Fruit fly (Drosophila melanogaster) whole organism, prepupa: Measurements from ENCODE around the gene CG6675.

Experiments used
- Blimp-1 ChIP-seq: fragments of 200-800 bp; sonication (Bioruptor generic); optimal IDR thresholded peaks from 3 replicates; lab custom pipeline; 2017; ENCODE audit warnings: missing biosample characterization, missing genetic modification characterization, mild to moderate bottlenecking, moderate library complexity, missing genetic modification reagents
- CG11294 ChIP-seq: fragments of 200-800 bp; sonication (Bioruptor generic); IDR thresholded peaks from 2 replicates; pipeline ENCODE4 v1.3.6; 2022; ENCODE audit warnings: missing biosample characterization, missing genetic modification characterization
- CG11762 ChIP-seq: fragments of 200-800 bp; sonication (Bioruptor generic); optimal IDR thresholded peaks from 3 replicates; lab custom pipeline; 2016; ENCODE audit warnings: missing biosample characterization, missing genetic modification characterization; ENCODE audit not compliant: insufficient read depth
- CG15336 ChIP-seq: fragments of 200-800 bp; sonication (Bioruptor generic); IDR thresholded peaks from 2 replicates; pipeline ENCODE4 v1.3.6; 2022; ENCODE audit warnings: missing biosample characterization, missing genetic modification characterization
- CG16779 ChIP-seq: fragments of 200-800 bp; sonication (Bioruptor generic); optimal IDR thresholded peaks from 3 replicates; lab custom pipeline; 2017; ENCODE audit warnings: missing biosample characterization, mild to moderate bottlenecking, missing genetic modification characterization
- CG34406 ChIP-seq: fragments of 200-800 bp; sonication (Bioruptor generic); optimal IDR thresholded peaks from 3 replicates; lab custom pipeline; 2016; ENCODE audit warnings: missing biosample characterization, missing genetic modification characterization
- CG6792 ChIP-seq: fragments of 200-800 bp; sonication (Bioruptor generic); optimal IDR thresholded peaks from 3 replicates; lab custom pipeline; 2016; ENCODE audit warnings: missing biosample characterization, missing genetic modification characterization
- CG6854 ChIP-seq: fragments of 200-800 bp; sonication (Bioruptor generic); optimal IDR thresholded peaks from 2 replicates; lab custom pipeline; 2017; ENCODE audit warnings: missing biosample characterization, mild to moderate bottlenecking, missing genetic modification characterization
- CG7368 ChIP-seq: fragments of 200-800 bp; sonication (Bioruptor generic); optimal IDR thresholded peaks from 3 replicates; lab custom pipeline; 2016; ENCODE audit warnings: missing biosample characterization, missing genetic modification characterization
- CG8119 ChIP-seq: fragments of 200-800 bp; sonication (Bioruptor generic); IDR thresholded peaks from 3 replicates; pipeline ENCODE4 v1.3.6; 2022; ENCODE audit warnings: missing biosample characterization, missing genetic modification characterization
- CG8632 ChIP-seq: fragments of 200-800 bp; sonication (Bioruptor generic); optimal IDR thresholded peaks from 3 replicates; lab custom pipeline; 2016; ENCODE audit warnings: missing biosample characterization, missing genetic modification characterization
- CG9139 ChIP-seq: fragments of 200-800 bp; sonication (Bioruptor generic); optimal IDR thresholded peaks from 3 replicates; lab custom pipeline; 2017; ENCODE audit warnings: missing biosample characterization, mild to moderate bottlenecking, missing genetic modification characterization
- Eip78C ChIP-seq: fragments of 200-800 bp; sonication (Bioruptor generic); peaks from one replicate; lab custom pipeline; 2016; ENCODE audit warnings: missing biosample characterization, missing genetic modification characterization
- Eip93F ChIP-seq: fragments of 200-800 bp; sonication (Bioruptor generic); optimal IDR thresholded peaks from 2 replicates; lab custom pipeline; 2016; ENCODE audit warnings: missing biosample characterization, mild to moderate bottlenecking, missing genetic modification characterization
- Ets96B ChIP-seq: fragments of 200-800 bp; optimal IDR thresholded peaks from 2 replicates; lab custom pipeline; 2019; ENCODE audit warnings: missing biosample characterization, mild to moderate bottlenecking, missing genetic modification characterization, moderate library complexity
- Gug ChIP-seq: fragments of 200-800 bp; sonication (Bioruptor generic); IDR thresholded peaks from 2 replicates; pipeline ENCODE4 v1.3.6; 2022; ENCODE audit warnings: missing biosample characterization, missing genetic modification characterization
- Hr39 ChIP-seq: fragments of 200-800 bp; sonication (Bioruptor generic); optimal IDR thresholded peaks from 2 replicates; lab custom pipeline; 2016; ENCODE audit warnings: missing biosample characterization, missing genetic modification characterization
- Hr4 ChIP-seq: fragments of 200-800 bp; sonication (Bioruptor generic); optimal IDR thresholded peaks from 3 replicates; lab custom pipeline; 2016; ENCODE audit warnings: missing biosample characterization, missing genetic modification characterization
- Met ChIP-seq: fragments of 200-800 bp; sonication (Bioruptor generic); optimal IDR thresholded peaks from 3 replicates; lab custom pipeline; 2016; ENCODE audit warnings: missing biosample characterization, missing genetic modification characterization
- Smox ChIP-seq: fragments of 200-800 bp; sonication (Bioruptor generic); optimal IDR thresholded peaks from 3 replicates; lab custom pipeline; 2016; ENCODE audit warnings: missing biosample characterization, missing genetic modification characterization
- Sox102F ChIP-seq: fragments of 200-800 bp; sonication (Bioruptor generic); optimal IDR thresholded peaks from 2 replicates; lab custom pipeline; 2016; ENCODE audit warnings: missing biosample characterization, mild to moderate bottlenecking, missing genetic modification characterization
- Sox14 ChIP-seq: fragments of 200-800 bp; sonication (Bioruptor generic); optimal IDR thresholded peaks from 3 replicates; lab custom pipeline; 2016; ENCODE audit warnings: missing biosample characterization, missing genetic modification characterization
- Sox15 ChIP-seq: fragments of 200-800 bp; sonication (Bioruptor generic); optimal IDR thresholded peaks from 3 replicates; lab custom pipeline; 2016; ENCODE audit warnings: missing biosample characterization, missing genetic modification characterization
- acj6 ChIP-seq: fragments of 200-800 bp; sonication (Bioruptor generic); optimal IDR thresholded peaks from 3 replicates; lab custom pipeline; 2016; ENCODE audit warnings: missing biosample characterization, missing genetic modification characterization
- cyc ChIP-seq: fragments of 200-800 bp; sonication (Bioruptor generic); optimal IDR thresholded peaks from 3 replicates; lab custom pipeline; 2016; ENCODE audit warnings: missing biosample characterization, missing genetic modification characterization
- dsx ChIP-seq: fragments of 200-800 bp; optimal IDR thresholded peaks from 3 replicates; lab custom pipeline; 2019; ENCODE audit warnings: missing biosample characterization, mild to moderate bottlenecking, missing genetic modification characterization, moderate library complexity; ENCODE audit not compliant: poor library complexity, severe bottlenecking
- eg ChIP-seq: fragments of 200-800 bp; sonication (Bioruptor generic); IDR thresholded peaks from 3 replicates; pipeline ENCODE4 v1.3.6; 2022; ENCODE audit warnings: missing biosample characterization, missing genetic modification characterization
- esn ChIP-seq: fragments of 200-800 bp; sonication (Bioruptor generic); optimal IDR thresholded peaks from 2 replicates; lab custom pipeline; 2016; ENCODE audit warnings: missing biosample characterization, mild to moderate bottlenecking, missing genetic modification characterization, moderate library complexity
- fd59A ChIP-seq: fragments of 200-800 bp; sonication (Bioruptor generic); optimal IDR thresholded peaks from 2 replicates; lab custom pipeline; 2017; ENCODE audit warnings: missing biosample characterization, mild to moderate bottlenecking, missing genetic modification characterization, missing genetic modification reagents
- fkh ChIP-seq: fragments of 200-800 bp; sonication (Bioruptor generic); optimal IDR thresholded peaks from 3 replicates; lab custom pipeline; 2017; ENCODE audit warnings: missing biosample characterization, mild to moderate bottlenecking, missing genetic modification characterization, moderate library complexity
- pdm3 ChIP-seq: fragments of 200-800 bp; sonication (Bioruptor generic); optimal IDR thresholded peaks from 3 replicates; lab custom pipeline; 2016; ENCODE audit warnings: missing biosample characterization, missing genetic modification characterization
- spab ChIP-seq: fragments of 200-800 bp; sonication (Bioruptor generic); optimal IDR thresholded peaks from 2 replicates; lab custom pipeline; 2017; ENCODE audit warnings: missing biosample characterization, mild to moderate bottlenecking, missing genetic modification characterization, missing genetic modification reagents
- svp ChIP-seq: fragments of 200-800 bp; sonication (Bioruptor generic); peaks from one replicate; lab custom pipeline; 2016; ENCODE audit warnings: missing biosample characterization, missing genetic modification characterization
- vri ChIP-seq: fragments of 200-800 bp; sonication (Bioruptor generic); optimal IDR thresholded peaks from 3 replicates; lab custom pipeline; 2016; ENCODE audit warnings: missing biosample characterization, mild to moderate bottlenecking, missing genetic modification characterization

Gene CG6675

DNA sequence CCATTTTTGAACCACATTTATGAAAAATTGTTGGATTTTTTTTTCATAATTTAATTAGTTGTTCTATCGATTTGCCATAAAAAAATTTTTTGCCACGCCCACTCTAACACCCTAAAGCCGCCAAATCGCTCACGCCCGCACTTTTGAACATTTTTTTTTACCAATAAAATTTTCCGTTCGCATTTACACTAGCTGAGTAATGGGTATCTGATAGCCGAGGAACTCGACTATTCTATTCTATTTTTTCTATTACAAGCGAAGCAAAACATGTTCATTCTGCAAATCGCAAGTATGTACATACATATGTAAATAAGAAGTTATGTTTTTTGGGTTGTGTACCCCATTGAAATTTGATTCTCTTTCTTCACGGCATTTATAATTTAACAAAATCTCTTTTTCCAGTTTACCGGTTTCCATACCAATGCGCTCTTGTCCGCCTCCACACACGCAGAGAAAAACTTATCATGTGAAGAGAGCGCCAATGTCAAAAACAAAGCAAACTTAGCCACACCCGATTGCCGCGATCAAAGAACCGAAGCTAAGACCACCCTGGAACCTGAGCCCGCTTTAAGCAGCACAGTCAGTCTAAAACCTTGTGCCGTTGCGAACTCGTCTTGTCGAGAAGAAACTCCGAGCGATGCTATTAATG is 36.6 kb downstream of the CG6675 start:
- TF ChIP-seq fkh (GFP tag; lab: Kevin White, UChicago) (no peak), CG9139 (GFP tag; lab: Kevin White, UChicago) (peak; percentile 14), Met (GFP tag; lab: Kevin White, UChicago) (no peak), Sox14 (GFP tag; lab: Kevin White, UChicago) (peak; percentile 21), svp (peak; percentile 60), Eip93F (GFP tag; lab: Kevin White, UChicago) (no peak), dsx (GFP tag; lab: Kevin White, UChicago) (peak; percentile 10), Ets96B (tag; lab: Kevin White, UChicago) (no peak), Sox102F (no peak), Eip78C (GFP tag; lab: Kevin White, UChicago) (peak; percentile 2), cyc (no peak)

DNA sequence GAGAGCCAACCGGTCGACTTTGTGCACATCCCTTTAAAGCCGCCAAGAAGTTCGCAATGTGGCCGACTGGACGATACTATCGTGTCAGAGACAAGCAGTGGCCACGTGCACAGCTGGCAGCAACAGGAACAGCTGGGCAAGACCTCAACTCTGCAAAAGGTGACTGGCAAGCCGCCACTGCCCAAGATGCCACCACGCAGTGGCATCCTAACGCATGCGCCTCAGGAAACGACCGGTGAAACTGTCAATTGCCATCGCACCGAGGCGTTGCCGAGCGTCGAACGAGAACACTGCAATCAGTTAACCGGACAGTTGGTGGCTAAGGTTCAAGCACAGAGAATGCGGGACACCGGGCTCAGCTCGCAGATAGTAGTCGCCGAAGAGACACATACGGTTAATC is 37.5 kb downstream of the CG6675 start:
- TF ChIP-seq svp, result peak; percentile 74
- no peak for TF ChIP-seq Met (GFP tag; lab: Kevin White, UChicago)

DNA sequence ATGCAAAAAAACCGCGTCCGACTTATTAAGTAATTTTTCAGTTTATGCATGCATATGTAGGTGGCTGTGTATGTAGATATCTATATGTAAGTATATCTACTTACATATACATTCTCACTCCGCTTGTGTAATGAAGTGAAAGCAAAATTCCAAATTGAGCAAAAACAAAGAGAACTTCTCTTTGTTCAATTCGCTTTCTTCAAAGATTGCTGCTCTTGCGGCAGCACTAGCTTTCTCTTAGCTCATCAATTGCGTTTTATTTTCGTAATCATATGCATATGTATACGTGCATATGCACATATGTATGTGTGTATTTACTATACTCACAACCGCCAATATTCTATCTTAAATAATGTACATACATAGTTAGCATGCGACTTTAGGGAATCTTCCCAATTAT is 39.9 kb downstream of the CG6675 start:
- TF ChIP-seq CG16779 (tag; lab: Kevin White, UChicago) (no peak), CG6792 (no peak), Eip78C (GFP tag; lab: Kevin White, UChicago) (peak; percentile 56), CG6854 (no peak), CG15336 (GFP tag; lab: Robert Waterston, UW) (0 out of 2 replicates have a peak, but pooled peaks have one; percentile 9), vri (peak; percentile 82), Blimp-1 (GFP tag; lab: Kevin White, UChicago) (peak; percentile 48), fkh (GFP tag; lab: Kevin White, UChicago) (peak; percentile 36), spab (GFP tag; lab: Kevin White, UChicago) (no peak), Sox14 (GFP tag; lab: Kevin White, UChicago) (peak; percentile 7)

DNA sequence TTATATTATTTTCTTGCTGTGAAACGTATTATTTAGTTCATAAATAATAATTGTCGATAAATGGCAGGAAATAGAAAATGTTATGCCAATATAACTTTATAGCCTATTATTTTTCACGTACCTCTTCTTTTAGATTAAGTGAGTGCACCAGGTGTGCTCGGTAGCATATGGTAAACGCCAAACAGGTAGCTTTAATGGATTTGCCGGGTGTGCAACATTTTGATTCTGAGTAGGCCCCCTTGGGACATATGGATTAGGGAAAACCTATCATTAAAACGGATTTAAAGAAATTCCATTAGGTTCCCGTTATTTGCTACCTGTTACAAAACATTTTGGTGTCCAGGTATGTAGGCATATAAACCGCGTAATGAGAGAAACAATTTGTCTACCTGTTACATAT is 42.6 kb downstream of the CG6675 start, which contains the start of gene dunk:
Gene dunk, plus strand, starts transcription at position 301 of the 400 bp plus-strand sequence.
- TF ChIP-seq Sox15 (GFP tag; lab: Kevin White, UChicago) (no peak), cyc (no peak), fd59A (GFP tag; lab: Kevin White, UChicago) (no peak), fkh (GFP tag; lab: Kevin White, UChicago) (no peak), Eip93F (GFP tag; lab: Kevin White, UChicago) (no peak), esn (GFP tag; lab: Kevin White, UChicago) (no peak), Smox (no peak), eg (GFP tag; lab: Robert Waterston, UW) (no peak), CG6792 (no peak), acj6 (GFP tag; lab: Kevin White, UChicago) (no peak), Hr39 (GFP tag; lab: Kevin White, UChicago) (no peak), CG8632 (GFP tag; lab: Kevin White, UChicago) (no peak), Gug (GFP tag; lab: Robert Waterston, UW) (no peak), CG7368 (GFP tag; lab: Kevin White, UChicago) (no peak), pdm3 (GFP tag; lab: Kevin White, UChicago) (no peak), CG8119 (GFP tag; lab: Robert Waterston, UW) (no peak), CG11294 (no peak), CG11762 (no peak), Hr4 (no peak), CG34406 (GFP tag; lab: Kevin White, UChicago) (no peak)
- TF ChIP-seq, all 60 proteins: peak for 0
